Fruit fly (Drosophila melanogaster): ENCODE results near the gene Unc-76.
A peak's percentile ranks its signal among the peaks of the same experiment; 100 is the strongest.

The Unc-76 gene

DNA sequence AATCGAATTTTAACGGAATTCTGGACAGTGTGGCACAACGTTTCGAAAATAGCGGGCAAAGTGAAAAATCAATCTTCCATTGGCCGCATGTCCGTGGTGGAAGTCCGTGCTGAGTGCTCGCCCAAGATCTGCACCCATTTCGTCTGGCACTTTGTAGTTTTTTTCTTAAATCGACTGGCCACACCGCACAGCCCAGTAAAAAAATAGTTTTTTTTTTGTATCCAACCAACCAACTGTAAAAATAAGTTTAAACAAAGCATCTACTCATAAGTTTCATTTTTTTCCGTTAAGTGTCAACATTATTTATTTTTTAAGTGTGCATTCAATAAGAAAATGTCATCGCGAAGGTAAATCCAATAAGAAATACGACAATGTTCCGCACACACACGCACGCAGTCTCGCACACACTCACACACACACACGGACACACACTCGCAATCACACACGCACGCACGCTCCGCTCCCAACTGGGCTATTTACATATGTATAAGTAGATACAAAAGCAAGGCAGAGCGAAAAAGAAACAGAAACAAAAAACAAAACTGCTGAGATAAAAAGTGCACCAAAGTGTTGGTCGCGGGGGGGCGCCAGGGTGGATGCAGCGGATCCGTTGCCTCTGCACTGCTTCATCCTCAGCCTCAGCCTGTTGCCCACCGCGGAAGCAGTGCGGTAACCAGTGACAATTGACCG is 13.8 kb downstream of the Unc-76 start, which contains the start of gene csw (continued):
- TF ChIP-seq D19B (GFP tag; optimal IDR thresholded peaks at IDR 0.05) (no peak), CG10565 (GFP tag; optimal IDR thresholded peaks at IDR 0.05) (no peak), sc (optimal IDR thresholded peaks at IDR 0.05) (no peak), sc (GFP tag; optimal IDR thresholded peaks at IDR 0.05) (no peak), tgo (GFP tag; IDR thresholded peaks at IDR 0.05) (no peak), chif (GFP tag; optimal IDR thresholded peaks at IDR 0.05) (peak; percentile 0 to 54), gt (GFP tag; IDR thresholded peaks at IDR 0.05) (no peak), CG7745 (tag; optimal IDR thresholded peaks at IDR 0.05) (no peak), CG4404 (GFP tag; IDR thresholded peaks at IDR 0.05) (peak; percentile 32; the same call in 1 of the 2 replicates), CG5180 (GFP tag; optimal IDR thresholded peaks at IDR 0.05) (no peak), CG10366 (GFP tag; IDR thresholded peaks at IDR 0.05) (peak; percentile 34), CG4854 (GFP tag; optimal IDR thresholded peaks at IDR 0.05) (peak; percentile 7), CG1647 (GFP tag; optimal IDR thresholded peaks at IDR 0.05) (peak; percentile 30), scrt (GFP tag; optimal IDR thresholded peaks at IDR 0.05) (no peak), E2f2 (GFP tag; IDR thresholded peaks at IDR 0.05) (peak; percentile 83), Atf-2 (GFP tag; optimal IDR thresholded peaks at IDR 0.05) (peak; percentile 6), CG10209 (GFP tag; optimal IDR thresholded peaks at IDR 0.05) (no peak), CG14050 (GFP tag; IDR thresholded peaks at IDR 0.05) (no peak), fd96Cb (tag; optimal IDR thresholded peaks at IDR 0.05) (no peak), phol (tag; optimal IDR thresholded peaks at IDR 0.05) (peak; percentile 69), CG17568 (GFP tag; optimal IDR thresholded peaks at IDR 0.05) (no peak), pita (GFP tag; optimal IDR thresholded peaks at IDR 0.05) (peak; percentile 93), usp (GFP tag; optimal IDR thresholded peaks at IDR 0.05) (no peak), Stat92E (GFP tag; optimal IDR thresholded peaks at IDR 0.05) (no peak), wek (GFP tag; optimal IDR thresholded peaks at IDR 0.05) (no peak), CG16779 (GFP tag; IDR thresholded peaks at IDR 0.05) (no peak), hbn (GFP tag; IDR thresholded peaks at IDR 0.05; ENCODE audit: partially characterized antibody) (no peak), peb (GFP tag; IDR thresholded peaks at IDR 0.05) (no peak), Nf-YC (tag; optimal IDR thresholded peaks at IDR 0.05) (peak; percentile 60), tup (GFP tag; optimal IDR thresholded peaks at IDR 0.05) (no peak), trem (tag; optimal IDR thresholded peaks at IDR 0.05) (peak; percentile 41), CG6175 (GFP tag; IDR thresholded peaks at IDR 0.05) (no peak), Sry-β (GFP tag; optimal IDR thresholded peaks at IDR 0.05) (no peak), Sox102F (GFP tag; optimal IDR thresholded peaks at IDR 0.05) (no peak), stc (GFP tag; IDR thresholded peaks at IDR 0.05) (no peak), CG30403 (GFP tag; optimal IDR thresholded peaks at IDR 0.05) (peak; percentile 31), Sox100B (GFP tag; optimal IDR thresholded peaks at IDR 0.05) (no peak), ewg (GFP tag; optimal IDR thresholded peaks at IDR 0.05) (peak; percentile 61), CG42726 (GFP tag; IDR thresholded peaks at IDR 0.05; ENCODE audit: partially characterized antibody) (peak; percentile 67), CG2875 (GFP tag; optimal IDR thresholded peaks at IDR 0.05) (no peak), ro (GFP tag; IDR thresholded peaks at IDR 0.05) (no peak), Scr (GFP tag; IDR thresholded peaks at IDR 0.05; ENCODE audit: partially characterized antibody) (no peak), CHES-1-like (GFP tag; optimal IDR thresholded peaks at IDR 0.05) (peak; percentile 63), fd102C (GFP tag; optimal IDR thresholded peaks at IDR 0.05) (no peak), Jarid2 (GFP tag; optimal IDR thresholded peaks at IDR 0.05) (no peak), mld (GFP tag; IDR thresholded peaks at IDR 0.05; ENCODE audit: partially characterized antibody) (no peak), gro (GFP tag; optimal IDR thresholded peaks at IDR 0.05) (peak; percentile 71), mam (GFP tag; optimal IDR thresholded peaks at IDR 0.05) (peak; percentile 59), dimm (GFP tag; IDR thresholded peaks at IDR 0.05) (no peak), pb (GFP tag; optimal IDR thresholded peaks at IDR 0.05) (no peak)
